Worm (Caenorhabditis elegans): Measurements from ENCODE around the gene Y97E10AR.2.

DNA sequence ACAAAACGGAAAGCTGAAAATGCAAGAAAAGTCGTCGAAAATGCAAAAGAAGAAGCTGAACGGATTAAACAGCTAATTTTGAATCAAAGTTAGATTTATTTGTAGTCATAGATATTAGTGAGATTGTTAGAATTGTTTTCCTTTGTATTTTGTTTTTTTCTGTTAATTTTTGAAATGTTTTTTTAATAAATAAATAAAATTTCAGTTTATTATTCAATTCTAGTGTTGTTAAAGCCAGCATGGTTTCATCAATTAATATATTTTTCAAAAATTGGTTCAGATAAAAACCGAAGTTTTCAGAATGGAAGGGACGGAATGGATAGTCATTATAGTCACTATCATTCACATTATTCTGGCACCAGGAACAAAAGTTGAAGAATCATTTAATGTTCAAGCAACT lies 38.8 kb downstream of the Y97E10AR.2 start, which contains the start of gene algn-12:
- TF ChIP-seq duxl-1 (tag; optimal IDR thresholded peaks at IDR 0.05; ENCODE audit: poor library complexity) (no peak), ama-1 (optimal IDR thresholded peaks at IDR 0.05) (no peak), egl-27 (tag; optimal IDR thresholded peaks at IDR 0.05) (no peak), nhr-11 (tag; optimal IDR thresholded peaks at IDR 0.05) (no peak), madf-9 (GFP tag; conservative IDR thresholded peaks at IDR 0.05) (no peak), lsy-2 (tag; optimal IDR thresholded peaks at IDR 0.05) (no peak), jun-1 (tag; optimal IDR thresholded peaks at IDR 0.05) (no peak), fos-1 (tag; optimal IDR thresholded peaks at IDR 0.05) (no peak)

Measured in whole organism, L4 larva.